Fruit fly (Drosophila melanogaster): ENCODE data around the gene CG7772.

CG7772 gene

DNA sequence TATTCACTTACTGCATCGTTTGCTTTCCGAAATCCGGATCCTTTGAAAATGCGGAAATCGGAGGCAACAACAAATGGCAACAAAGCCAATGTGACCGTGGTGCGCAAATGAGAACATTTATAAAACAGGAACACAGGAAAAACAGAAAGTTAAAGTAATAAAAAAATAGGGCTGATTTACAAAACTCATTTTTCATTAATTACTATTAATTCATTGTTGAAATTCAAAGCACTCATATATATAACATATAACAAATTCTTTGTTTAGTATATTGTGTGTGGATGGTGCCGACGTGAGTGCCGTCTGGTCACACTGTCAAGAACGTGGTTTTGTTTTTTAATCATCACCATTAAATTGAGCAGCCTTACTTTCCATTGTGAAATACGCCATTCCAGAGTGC is 46.4 kb downstream of the CG7772 start, which contains the start of the genes Arp8 and CG6769 (continued):
- no peak for TF ChIP-seq CG17361 (GFP tag; IDR thresholded peaks at IDR 0.05)
- TF ChIP-seq CG15601 (tag; optimal IDR thresholded peaks at IDR 0.05) = no peak
- no peak for TF ChIP-seq hb (GFP tag; IDR thresholded peaks at IDR 0.05; ENCODE audit: partially characterized antibody)
- TF ChIP-seq hbn (GFP tag; IDR thresholded peaks at IDR 0.05; ENCODE audit: partially characterized antibody) = no peak
- no peak for TF ChIP-seq CG7928 (GFP tag; optimal IDR thresholded peaks at IDR 0.05)
- TF ChIP-seq CG32772 (GFP tag; IDR thresholded peaks at IDR 0.05) = no peak
- no peak for TF ChIP-seq ems (GFP tag; optimal IDR thresholded peaks at IDR 0.05)
- TF ChIP-seq CG4730 (GFP tag; IDR thresholded peaks at IDR 0.05) = no peak
- TF ChIP-seq CG4617 (GFP tag; optimal IDR thresholded peaks at IDR 0.05; ENCODE audit: borderline replicate concordance) = peak; percentile 28
- no peak for TF ChIP-seq lmd (GFP tag; IDR thresholded peaks at IDR 0.05)
- no peak for TF ChIP-seq Mad (GFP tag; optimal IDR thresholded peaks at IDR 0.05)
- no peak for TF ChIP-seq CG6654 (GFP tag; optimal IDR thresholded peaks at IDR 0.05)
- no peak for TF ChIP-seq Vsx1 (GFP tag; optimal IDR thresholded peaks at IDR 0.05)
- peak; percentile 68 for TF ChIP-seq trem (tag; optimal IDR thresholded peaks at IDR 0.05)
- no peak for TF ChIP-seq aop (GFP tag; IDR thresholded peaks at IDR 0.05)
- TF ChIP-seq Awh (GFP tag; IDR thresholded peaks at IDR 0.05) = no peak
- TF ChIP-seq CG10543 (GFP tag; optimal IDR thresholded peaks at IDR 0.05) = no peak
- TF ChIP-seq Hmr (GFP tag; optimal IDR thresholded peaks at IDR 0.05) = no peak
- 0 out of 2 replicates have a peak, but pooled peaks have one; percentile 14 for TF ChIP-seq Xrp1 (GFP tag; IDR thresholded peaks at IDR 0.05)
- no peak for TF ChIP-seq CG13287 (GFP tag; IDR thresholded peaks at IDR 0.05; ENCODE audit: partially characterized antibody)
- TF ChIP-seq Hey (tag; optimal IDR thresholded peaks at IDR 0.05) = no peak
- TF ChIP-seq YL-1 (GFP tag; optimal IDR thresholded peaks at IDR 0.05) = peak; percentile 63
- no peak for TF ChIP-seq ap (GFP tag; IDR thresholded peaks at IDR 0.05)
- no peak for TF ChIP-seq CG10959 (GFP tag; IDR thresholded peaks at IDR 0.05)
- TF ChIP-seq Gsc (GFP tag; IDR thresholded peaks at IDR 0.05) = no peak
- TF ChIP-seq CG10366 (GFP tag; IDR thresholded peaks at IDR 0.05) = no peak
- no peak for TF ChIP-seq zfh2 (GFP tag; optimal IDR thresholded peaks at IDR 0.05)
- TF ChIP-seq bbx (GFP tag; IDR thresholded peaks at IDR 0.05; ENCODE audit: partially characterized antibody) = no peak
- no peak for TF ChIP-seq CG42726 (GFP tag; IDR thresholded peaks at IDR 0.05; ENCODE audit: partially characterized antibody)
- no peak for TF ChIP-seq CG18476 (GFP tag; optimal IDR thresholded peaks at IDR 0.05)
- TF ChIP-seq zen2 (GFP tag; IDR thresholded peaks at IDR 0.05; ENCODE audit: partially characterized antibody) = no peak
- no peak for TF ChIP-seq CG11456 (GFP tag; IDR thresholded peaks at IDR 0.05)
- TF ChIP-seq wor (GFP tag; IDR thresholded peaks at IDR 0.05) = no peak
- peak; percentile 21 for TF ChIP-seq CG18262 (tag; optimal IDR thresholded peaks at IDR 0.05)
- TF ChIP-seq CG10321 (GFP tag; IDR thresholded peaks at IDR 0.05) = no peak
- peak; percentile 6 for TF ChIP-seq CG13424 (tag; optimal IDR thresholded peaks at IDR 0.05)
- TF ChIP-seq CG18764 (GFP tag; optimal IDR thresholded peaks at IDR 0.05) = no peak
- no peak for TF ChIP-seq sd (tag; optimal IDR thresholded peaks at IDR 0.05)
- TF ChIP-seq CG16815 (GFP tag; optimal IDR thresholded peaks at IDR 0.05) = no peak
- TF ChIP-seq CG30431 (GFP tag; optimal IDR thresholded peaks at IDR 0.05) = no peak
- TF ChIP-seq CG8924 (tag; optimal IDR thresholded peaks at IDR 0.05) = peak; percentile 47
- TF ChIP-seq Nf-YC (tag; optimal IDR thresholded peaks at IDR 0.05) = no peak
- no peak for TF ChIP-seq Elba2 (GFP tag; optimal IDR thresholded peaks at IDR 0.05)
- TF ChIP-seq CG3407 (GFP tag; optimal IDR thresholded peaks at IDR 0.05) = no peak
- TF ChIP-seq lilli (GFP tag; optimal IDR thresholded peaks at IDR 0.05) = peak; percentile 6
- no peak for TF ChIP-seq org-1 (GFP tag; optimal IDR thresholded peaks at IDR 0.05)
- no peak for TF ChIP-seq CG5245 (GFP tag; optimal IDR thresholded peaks at IDR 0.05)
- TF ChIP-seq Stat92E (GFP tag; optimal IDR thresholded peaks at IDR 0.05) = no peak
- no peak for TF ChIP-seq pb (GFP tag; optimal IDR thresholded peaks at IDR 0.05)
- no peak for TF ChIP-seq wek (GFP tag; optimal IDR thresholded peaks at IDR 0.05)
- no peak for TF ChIP-seq Atf6 (GFP tag; IDR thresholded peaks at IDR 0.05)
- peak; percentile 41 for TF ChIP-seq CG2120 (GFP tag; optimal IDR thresholded peaks at IDR 0.05)

Data from whole organism, embryonic.